Fruit fly (Drosophila melanogaster): ENCODE measurements around the gene Idgf2.

DNA sequence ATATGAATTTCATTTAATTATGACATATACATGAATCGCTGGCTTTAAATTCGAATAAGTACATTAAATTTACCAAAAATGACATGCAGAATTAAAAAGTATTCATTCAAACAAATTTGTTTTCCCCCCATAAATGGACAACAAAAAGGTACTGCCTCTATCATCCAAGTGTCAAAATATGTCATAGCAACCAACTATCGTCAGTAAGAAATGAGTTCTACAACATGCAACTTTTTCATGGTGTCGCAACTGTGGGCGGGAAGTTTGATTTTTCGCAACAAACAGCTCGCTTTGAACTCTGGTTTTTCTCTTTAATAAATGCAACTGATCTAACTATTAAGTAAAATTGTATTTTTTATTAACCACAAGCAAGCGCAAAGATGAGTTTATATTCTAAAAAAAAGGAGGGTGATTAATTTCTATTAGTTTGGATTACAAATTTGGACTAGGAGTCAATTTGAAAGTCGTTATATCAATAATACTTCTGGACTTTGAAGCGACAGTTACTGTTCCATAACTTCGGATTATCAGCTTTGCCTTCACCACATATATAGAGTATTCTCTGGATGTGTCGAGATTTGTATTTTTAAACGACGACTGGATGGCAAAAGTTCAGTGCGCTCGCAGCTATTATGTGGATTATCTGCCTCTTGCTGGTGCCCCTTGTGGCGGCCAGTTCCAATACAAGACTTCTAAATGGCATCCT, 40.6 kb downstream of the Idgf2 start, which contains the start of gene Nepl8:
- TF ChIP-seq CG8478 (optimal IDR thresholded peaks at IDR 0.05) = no peak
- TF ChIP-seq pan (optimal IDR thresholded peaks at IDR 0.05) = no peak
